Fruit fly (Drosophila melanogaster): ENCODE data around the gene CtsL4.

CtsL4 gene

DNA sequence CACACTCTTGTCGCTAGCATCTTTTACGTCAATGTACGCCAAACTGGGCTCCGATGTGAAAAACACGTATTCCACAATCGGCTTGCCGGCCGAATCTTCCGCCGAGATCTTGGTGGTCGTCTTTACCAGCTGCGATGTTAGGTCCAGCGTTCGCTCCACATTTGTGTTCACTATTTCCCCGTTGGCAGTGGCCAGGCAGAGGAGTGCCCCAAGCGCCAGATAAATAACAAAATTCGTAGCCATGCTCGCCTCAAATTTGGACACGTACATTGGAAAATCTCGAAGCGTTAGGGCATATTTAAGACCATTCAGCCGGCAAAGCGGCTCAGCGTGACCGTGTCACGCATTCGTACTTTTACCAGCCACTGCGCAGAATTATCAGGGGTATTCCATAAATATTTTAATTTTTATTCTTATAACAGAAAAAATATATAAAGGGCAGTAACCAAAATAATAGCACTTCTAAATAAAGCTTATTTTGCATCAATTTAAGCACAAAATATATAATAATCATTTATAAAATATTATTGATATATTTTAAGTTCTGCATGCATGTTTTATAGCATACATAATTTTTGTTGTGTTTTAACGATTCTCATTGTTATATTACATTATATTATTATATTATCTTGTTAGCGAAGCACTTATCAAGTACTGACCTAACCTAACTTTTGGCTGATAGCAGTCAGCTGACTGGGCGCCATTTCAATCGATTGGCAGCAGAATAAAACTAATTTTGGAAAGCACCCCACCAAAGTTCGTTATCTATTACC is 19.3 kb upstream of the CtsL4 start, which contains the start of the genes CG33303 and dpr19 (continued):
- TF ChIP-seq HLHmδ (GFP tag; optimal IDR thresholded peaks at IDR 0.05), result no peak
- peak; percentile 59 for TF ChIP-seq scrt (GFP tag; optimal IDR thresholded peaks at IDR 0.05)
- no peak for TF ChIP-seq zf30C (GFP tag; optimal IDR thresholded peaks at IDR 0.05)
- TF ChIP-seq CG1832 (GFP tag; optimal IDR thresholded peaks at IDR 0.05), result no peak
- peak; percentile 83 for TF ChIP-seq row (GFP tag; IDR thresholded peaks at IDR 0.05)
- no peak for TF ChIP-seq ftz-f1 (GFP tag; optimal IDR thresholded peaks at IDR 0.05)
- TF ChIP-seq wor (GFP tag; IDR thresholded peaks at IDR 0.05), result no peak
- no peak for TF ChIP-seq CG16779 (GFP tag; IDR thresholded peaks at IDR 0.05)
- peak in 1 of 2 experiments; percentile 79 for TF ChIP-seq crp (GFP tag; optimal IDR thresholded peaks at IDR 0.05)
- TF ChIP-seq MTF-1 (GFP tag; optimal IDR thresholded peaks at IDR 0.05; ENCODE audit: borderline replicate concordance), result no peak
- peak; percentile 73; the same call in 2 of the 3 replicates for TF ChIP-seq ci (GFP tag; IDR thresholded peaks at IDR 0.05)
- TF ChIP-seq Elba2 (GFP tag; optimal IDR thresholded peaks at IDR 0.05), result no peak
- no peak for TF ChIP-seq abd-A (tag; optimal IDR thresholded peaks at IDR 0.05)
- peak; percentile 60 for TF ChIP-seq E2f1 (GFP tag; IDR thresholded peaks at IDR 0.05)
- TF ChIP-seq CG17361 (GFP tag; IDR thresholded peaks at IDR 0.05), result peak; percentile 86; the same call in 2 of the 3 replicates
- TF ChIP-seq so (GFP tag; IDR thresholded peaks at IDR 0.05), result 0 out of 3 replicates have a peak, but pooled peaks have one; percentile 7
- TF ChIP-seq CG17385 (GFP tag; optimal IDR thresholded peaks at IDR 0.05), result peak; percentile 74
- peak; percentile 4 for TF ChIP-seq kay (GFP tag; optimal IDR thresholded peaks at IDR 0.05)
- TF ChIP-seq bsh (GFP tag; optimal IDR thresholded peaks at IDR 0.05), result peak in 1 of 2 experiments; percentile 83
- no peak for TF ChIP-seq Hr39 (optimal IDR thresholded peaks at IDR 0.05)
- no peak for TF ChIP-seq CG12219 (GFP tag; optimal IDR thresholded peaks at IDR 0.05)
- no peak for TF ChIP-seq gt (GFP tag; IDR thresholded peaks at IDR 0.05)
- peak; percentile 90 for TF ChIP-seq phol (tag; optimal IDR thresholded peaks at IDR 0.05)
- TF ChIP-seq usp (GFP tag; optimal IDR thresholded peaks at IDR 0.05), result no peak
- no peak for TF ChIP-seq Abd-B (GFP tag; optimal IDR thresholded peaks at IDR 0.05)
- peak; percentile 34; the same call in 1 of the 2 replicates for TF ChIP-seq CG14014 (GFP tag; IDR thresholded peaks at IDR 0.05)
- no peak for TF ChIP-seq lov (optimal IDR thresholded peaks at IDR 0.05)
- TF ChIP-seq lov (GFP tag; IDR thresholded peaks at IDR 0.05), result no peak
- peak; percentile 49 for TF ChIP-seq Nf-YB (GFP tag; optimal IDR thresholded peaks at IDR 0.05)
- TF ChIP-seq CG12299 (tag; optimal IDR thresholded peaks at IDR 0.05), result peak; percentile 81
- peak; percentile 9 for TF ChIP-seq CG8359 (GFP tag; optimal IDR thresholded peaks at IDR 0.05; ENCODE audit: borderline replicate concordance)
- TF ChIP-seq CG4424 (GFP tag; optimal IDR thresholded peaks at IDR 0.05), result peak; percentile 71
- TF ChIP-seq CG14710 (tag; optimal IDR thresholded peaks at IDR 0.05), result peak; percentile 90
- peak; percentile 82 for TF ChIP-seq CG32532 (GFP tag; IDR thresholded peaks at IDR 0.05)
- peak; percentile 76 for TF ChIP-seq nerfin-1 (tag; optimal IDR thresholded peaks at IDR 0.05)
- no peak for TF ChIP-seq ems (GFP tag; optimal IDR thresholded peaks at IDR 0.05)
- no peak for TF ChIP-seq zfh2 (GFP tag; optimal IDR thresholded peaks at IDR 0.05)
- TF ChIP-seq CG11695 (GFP tag; IDR thresholded peaks at IDR 0.05), result peak; percentile 76
- TF ChIP-seq tna (GFP tag; IDR thresholded peaks at IDR 0.05; ENCODE audit: partially characterized antibody), result no peak
- TF ChIP-seq CG2199 (GFP tag; IDR thresholded peaks at IDR 0.05), result no peak
- TF ChIP-seq Six4 (GFP tag; optimal IDR thresholded peaks at IDR 0.05), result peak; percentile 47
- no peak for TF ChIP-seq CG10543 (GFP tag; optimal IDR thresholded peaks at IDR 0.05)
- peak; percentile 42 for TF ChIP-seq E2f2 (GFP tag; IDR thresholded peaks at IDR 0.05)
- peak; percentile 58 for TF ChIP-seq fd3F (GFP tag; optimal IDR thresholded peaks at IDR 0.05)
- peak; percentile 55 for TF ChIP-seq CG2116 (GFP tag; optimal IDR thresholded peaks at IDR 0.05)
- peak; percentile 66 for TF ChIP-seq CG10209 (GFP tag; optimal IDR thresholded peaks at IDR 0.05)
- no peak for TF ChIP-seq CG9609 (GFP tag; optimal IDR thresholded peaks at IDR 0.05)
- peak; percentile 83 for TF ChIP-seq vvl (GFP tag; IDR thresholded peaks at IDR 0.05)
- TF ChIP-seq Usf (GFP tag; optimal IDR thresholded peaks at IDR 0.05), result no peak
- TF ChIP-seq Atf3 (GFP tag; optimal IDR thresholded peaks at IDR 0.05), result no peak
